Fruit fly (Drosophila melanogaster) whole organism, embryonic: ENCODE measurements around the gene CG31898.

ENCODE experiments used
- B-H1 ChIP-seq: fragments of 200-800 bp; sonication (Bioruptor generic); IDR thresholded peaks from 3 replicates; pipeline ENCODE4 v1.3.6; 2022; ENCODE audit warnings: missing biosample characterization, missing genetic modification characterization
- Blimp-1 ChIP-seq: fragments of 200-800 bp; sonication (Bioruptor generic); optimal IDR thresholded peaks from 3 replicates; lab custom pipeline; 2018; ENCODE audit warnings: missing biosample characterization, missing genetic modification characterization, mild to moderate bottlenecking, moderate library complexity, missing genetic modification reagents
- CG10267 ChIP-seq: fragments of 200-800 bp; sonication (Bioruptor generic); optimal IDR thresholded peaks from 2 replicates; lab custom pipeline; 2018; ENCODE audit warnings: missing biosample characterization, mild to moderate bottlenecking, missing genetic modification characterization, moderate library complexity
- CG1233 ChIP-seq: fragments of 200-800 bp; sonication (Bioruptor generic); optimal IDR thresholded peaks from 4 replicates; lab custom pipeline; 2018; ENCODE audit warnings: missing biosample characterization, mild to moderate bottlenecking, missing genetic modification characterization
- CG3726 ChIP-seq: fragments of 200-800 bp; sonication (Bioruptor generic); IDR thresholded peaks from 3 replicates; pipeline ENCODE4, ENCODE4 v1.3.6; 2022; ENCODE audit warnings: missing biosample characterization, missing genetic modification characterization
- CG4617 ChIP-seq: fragments of 200-800 bp; sonication (Bioruptor generic); optimal IDR thresholded peaks from 3 replicates; lab custom pipeline; 2016; ENCODE audit warnings: missing biosample characterization, missing genetic modification characterization, borderline replicate concordance
- CG6689 ChIP-seq: fragments of 200-800 bp; sonication (Bioruptor generic); IDR thresholded peaks from 2 replicates; pipeline ENCODE4 v1.3.6; 2022; ENCODE audit warnings: missing biosample characterization, missing genetic modification characterization
- CTCF ChIP-seq: fragments of 200-800 bp; sonication (Bioruptor generic); optimal IDR thresholded peaks from 2 replicates; lab custom pipeline; 2017; ENCODE audit warnings: missing biosample characterization, mild to moderate bottlenecking, missing genetic modification characterization, moderate library complexity
- Ets97D ChIP-seq: fragments of 200-800 bp; sonication (Bioruptor generic); optimal IDR thresholded peaks from 3 replicates; lab custom pipeline; 2016; ENCODE audit warnings: missing biosample characterization, missing genetic modification characterization
- Gug ChIP-seq: fragments of 200-800 bp; sonication (Bioruptor generic); IDR thresholded peaks from 4 replicates; pipeline ENCODE4 v1.3.6; 2022; ENCODE audit warnings: missing biosample characterization, missing genetic modification characterization
- Oli ChIP-seq: fragments of 200-800 bp; sonication (Bioruptor generic); optimal IDR thresholded peaks from 2 replicates; lab custom pipeline; 2018; ENCODE audit warnings: missing biosample characterization, mild to moderate bottlenecking, missing genetic modification characterization, moderate library complexity
- Ssrp ChIP-seq: fragments of 200-800 bp; sonication (Bioruptor generic); optimal IDR thresholded peaks from 2 replicates; lab custom pipeline; 2018; ENCODE audit warnings: missing biosample characterization, mild to moderate bottlenecking, missing genetic modification characterization, moderate library complexity
- chif ChIP-seq, 2 experiments: fragments of 200-800 bp; sonication (Bioruptor generic); optimal IDR thresholded peaks; 3 replicates each; lab custom pipeline; 2016; ENCODE audit warnings: missing biosample characterization in 2 of 2, missing genetic modification characterization in 2 of 2
- tgo ChIP-seq: fragments of 200-800 bp; sonication (Bioruptor generic); IDR thresholded peaks from 3 replicates; pipeline ENCODE4 v1.3.6; 2022; ENCODE audit warnings: missing biosample characterization, missing genetic modification characterization

dm6 chr2L:8362273-8362954, 37.8 kb upstream of the CG31898 start, which contains the start of gene CG7627:
- TF ChIP-seq CG6689 (GFP tag; lab: Robert Waterston, UW) = peak; percentile 75
- peak; percentile 86 for TF ChIP-seq Gug (GFP tag; lab: Robert Waterston, UW)
- TF ChIP-seq Ssrp = peak; percentile 61
- peak; percentile 54 for TF ChIP-seq Oli (tag; lab: Kevin White, UChicago)
- peak; percentile 66 for TF ChIP-seq Blimp-1 (GFP tag; lab: Kevin White, UChicago)
- TF ChIP-seq CG3726 = 0 out of 3 replicates have a peak, but pooled peaks have one; percentile 51
- no peak for TF ChIP-seq CTCF (GFP tag; lab: Kevin White, UChicago)
- TF ChIP-seq CG4617 = no peak
- TF ChIP-seq chif (GFP tag; optimal IDR thresholded peaks at IDR 0.05; lab: Kevin White, UChicago) = peak; percentile 56 to 76
- peak; percentile 54 for TF ChIP-seq CG1233
- TF ChIP-seq tgo (GFP tag; lab: Robert Waterston, UW) = peak; percentile 74
- no peak for TF ChIP-seq B-H1 (GFP tag; lab: Robert Waterston, UW)
- peak; percentile 65 for TF ChIP-seq CG10267 (tag; lab: Kevin White, UChicago)
- peak; percentile 42 for TF ChIP-seq Ets97D (GFP tag; lab: Kevin White, UChicago)
